Worm (Caenorhabditis elegans): ENCODE results near the gene C03B8.3.

DNA sequence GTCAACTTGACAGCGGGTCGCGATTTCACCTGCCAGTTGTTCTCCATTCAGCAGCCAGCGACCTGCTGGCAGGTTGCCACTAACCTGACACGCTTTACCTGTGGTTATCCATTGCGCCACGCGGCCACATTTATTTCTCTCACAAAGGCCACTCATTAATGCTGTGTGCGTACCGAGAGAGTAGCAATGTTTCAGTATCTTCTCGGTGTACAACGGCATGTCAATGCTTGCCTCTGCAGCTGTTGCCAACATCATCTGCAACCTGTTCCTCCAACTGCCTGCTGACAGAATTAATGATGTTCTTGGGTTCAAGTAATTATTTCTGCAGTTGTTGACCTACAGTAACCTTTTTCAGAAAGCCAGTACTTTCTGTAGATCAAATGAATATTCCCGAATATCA is 4.4 kb downstream of the C03B8.3 start:
- TF ChIP-seq nhr-21 (tag; optimal IDR thresholded peaks at IDR 0.05) (no peak), lin-39 (tag; optimal IDR thresholded peaks at IDR 0.05) (no peak), sem-4 (tag; optimal IDR thresholded peaks at IDR 0.05) (no peak), skn-1 (tag; optimal IDR thresholded peaks at IDR 0.05) (no peak), fos-1 (tag; optimal IDR thresholded peaks at IDR 0.05) (no peak), R02D3.7 (tag; optimal IDR thresholded peaks at IDR 0.05) (no peak), ZK546.5 (tag; optimal IDR thresholded peaks at IDR 0.05) (no peak), unc-55 (GFP tag; optimal IDR thresholded peaks at IDR 0.05) (no peak), nhr-25 (tag; optimal IDR thresholded peaks at IDR 0.05) (no peak), sma-3 (GFP tag; optimal IDR thresholded peaks at IDR 0.05) (no peak), lin-11 (tag; optimal IDR thresholded peaks at IDR 0.05) (no peak), ztf-11 (tag; optimal IDR thresholded peaks at IDR 0.05) (no peak), lsy-2 (tag; optimal IDR thresholded peaks at IDR 0.05) (no peak)
